Worm (Caenorhabditis elegans): Measurements from ENCODE around the gene ZC204.17.

Gene ZC204.17

ce11 chrII:1621180-1621579 is 24.9 kb downstream of the ZC204.17 start, which contains the start of gene fbxa-158:
Gene fbxa-158 (minus strand): TSS chrII:1621280.
- TF ChIP-seq nhr-28 (tag; optimal IDR thresholded peaks at IDR 0.05) (no peak), mls-2 (tag; optimal IDR thresholded peaks at IDR 0.05) (no peak), drap-1 (GFP tag; optimal IDR thresholded peaks at IDR 0.05) (no peak), sptf-1 (tag; optimal IDR thresholded peaks at IDR 0.05) (no peak), blmp-1 (tag; optimal IDR thresholded peaks at IDR 0.05) (no peak)

ce11 chrII:1618948-1619347 is 27.2 kb downstream of the ZC204.17 start, which contains the start of gene fbxa-166:
Gene fbxa-166 (minus strand): TSS chrII:1619048.
- TF ChIP-seq bed-3 (GFP tag; optimal IDR thresholded peaks at IDR 0.05), result no peak
- TF ChIP-seq ceh-39 (tag; optimal IDR thresholded peaks at IDR 0.05), result no peak

- no peak for TF ChIP-seq lin-13 (tag; optimal IDR thresholded peaks at IDR 0.05)
- no peak for TF ChIP-seq ceh-39 (tag; optimal IDR thresholded peaks at IDR 0.05)
- TF ChIP-seq mls-2 (tag; optimal IDR thresholded peaks at IDR 0.05), result no peak
- TF ChIP-seq lsy-2 (tag; optimal IDR thresholded peaks at IDR 0.05), result no peak
- no peak for TF ChIP-seq drap-1 (GFP tag; optimal IDR thresholded peaks at IDR 0.05)
- no peak for TF ChIP-seq bed-3 (GFP tag; optimal IDR thresholded peaks at IDR 0.05)
- TF ChIP-seq cnd-1 (tag; optimal IDR thresholded peaks at IDR 0.05), result no peak
- no peak for TF ChIP-seq unc-62 (GFP tag; optimal IDR thresholded peaks at IDR 0.05)
- no peak for TF ChIP-seq ceh-43 (GFP tag; optimal IDR thresholded peaks at IDR 0.05)
Measured at ce11 chrII:1616382-1616781, 29.7 kb downstream of the ZC204.17 start, which contains the start of gene fbxa-165. Gene fbxa-165 (minus strand): TSS chrII:1616482.

ce11 chrII:1613972-1614371 is 32.1 kb downstream of the ZC204.17 start, which contains the start of gene fbxa-164:
Gene fbxa-164 (minus strand): TSS chrII:1614072.
- TF ChIP-seq mls-2 (tag; optimal IDR thresholded peaks at IDR 0.05) (no peak), pha-4 (tag; optimal IDR thresholded peaks at IDR 0.05) (no peak), mab-5 (tag; optimal IDR thresholded peaks at IDR 0.05) (no peak), ceh-39 (tag; optimal IDR thresholded peaks at IDR 0.05) (no peak), lin-13 (tag; optimal IDR thresholded peaks at IDR 0.05) (no peak), hlh-1 (tag; optimal IDR thresholded peaks at IDR 0.05) (no peak), bed-3 (GFP tag; optimal IDR thresholded peaks at IDR 0.05) (no peak), ceh-83 (GFP tag; optimal IDR thresholded peaks at IDR 0.05) (no peak), unc-120 (tag; optimal IDR thresholded peaks at IDR 0.05; ENCODE audit: poor library complexity, severe bottlenecking) (no peak), lin-32 (GFP tag; optimal IDR thresholded peaks at IDR 0.05) (no peak), drap-1 (GFP tag; optimal IDR thresholded peaks at IDR 0.05) (no peak), blmp-1 (tag; optimal IDR thresholded peaks at IDR 0.05) (no peak)

- TF ChIP-seq unc-120 (tag; optimal IDR thresholded peaks at IDR 0.05; ENCODE audit: poor library complexity, severe bottlenecking) (no peak), mls-2 (tag; optimal IDR thresholded peaks at IDR 0.05) (no peak), lin-32 (GFP tag; optimal IDR thresholded peaks at IDR 0.05) (no peak), ceh-43 (GFP tag; optimal IDR thresholded peaks at IDR 0.05) (no peak), tbx-8 (GFP tag; optimal IDR thresholded peaks at IDR 0.05) (no peak), drap-1 (GFP tag; optimal IDR thresholded peaks at IDR 0.05) (no peak), sptf-1 (tag; optimal IDR thresholded peaks at IDR 0.05) (no peak), pha-4 (tag; optimal IDR thresholded peaks at IDR 0.05) (no peak), ceh-83 (GFP tag; optimal IDR thresholded peaks at IDR 0.05) (no peak), blmp-1 (tag; optimal IDR thresholded peaks at IDR 0.05) (no peak), unc-62 (GFP tag; optimal IDR thresholded peaks at IDR 0.05) (no peak), ham-2 (GFP tag; optimal IDR thresholded peaks at IDR 0.05) (no peak), unc-39 (tag; optimal IDR thresholded peaks at IDR 0.05) (no peak), ztf-11 (tag; optimal IDR thresholded peaks at IDR 0.05) (no peak), sem-2 (GFP tag; optimal IDR thresholded peaks at IDR 0.05) (no peak)
Measured at ce11 chrII:1610630-1611029, 35.5 kb downstream of the ZC204.17 start, which contains the start of gene fbxa-163. Gene fbxa-163 (minus strand): TSS chrII:1610730.

ce11 chrII:1608915-1609314 is 37.2 kb downstream of the ZC204.17 start:
- TF ChIP-seq elt-1 (tag; optimal IDR thresholded peaks at IDR 0.05; ENCODE audit: borderline replicate concordance, insufficient read depth), result no peak
- TF ChIP-seq lsy-2 (tag; optimal IDR thresholded peaks at IDR 0.05), result no peak
- no peak for TF ChIP-seq ztf-11 (tag; optimal IDR thresholded peaks at IDR 0.05)
- TF ChIP-seq unc-62 (GFP tag; optimal IDR thresholded peaks at IDR 0.05), result no peak
- no peak for TF ChIP-seq unc-120 (tag; optimal IDR thresholded peaks at IDR 0.05; ENCODE audit: poor library complexity, severe bottlenecking)
- no peak for TF ChIP-seq ceh-83 (GFP tag; optimal IDR thresholded peaks at IDR 0.05)
- TF ChIP-seq mab-5 (tag; optimal IDR thresholded peaks at IDR 0.05), result no peak
- TF ChIP-seq hlh-1 (tag; optimal IDR thresholded peaks at IDR 0.05), result no peak
- no peak for TF ChIP-seq elt-3 (tag; optimal IDR thresholded peaks at IDR 0.05)
- no peak for TF ChIP-seq tbx-8 (GFP tag; optimal IDR thresholded peaks at IDR 0.05)
- no peak for TF ChIP-seq pha-4 (tag; optimal IDR thresholded peaks at IDR 0.05)
- no peak for TF ChIP-seq nhr-28 (tag; optimal IDR thresholded peaks at IDR 0.05)
- TF ChIP-seq nhr-2 (tag; optimal IDR thresholded peaks at IDR 0.05), result no peak
- no peak for TF ChIP-seq M03D4.4 (tag; optimal IDR thresholded peaks at IDR 0.05)
- TF ChIP-seq ces-1 (GFP tag; optimal IDR thresholded peaks at IDR 0.05), result no peak
- TF ChIP-seq snpc-4 (tag; optimal IDR thresholded peaks at IDR 0.05), result no peak
- no peak for TF ChIP-seq drap-1 (GFP tag; optimal IDR thresholded peaks at IDR 0.05)
- no peak for TF ChIP-seq zip-8 (tag; optimal IDR thresholded peaks at IDR 0.05)
